Fruit fly (Drosophila melanogaster) whole organism, embryonic: ENCODE measurements around the gene CG15209.

ENCODE experiments used
- ATbp ChIP-seq: fragments of 200-800 bp; sonication (Bioruptor generic); optimal IDR thresholded peaks from 2 replicates; lab custom pipeline; 2017; ENCODE audit warnings: missing biosample characterization, mild to moderate bottlenecking, missing genetic modification characterization, missing genetic modification reagents
- Adf1 ChIP-seq: fragments of 200-800 bp; sonication (Bioruptor generic); IDR thresholded peaks from 2 replicates; pipeline ENCODE4 v1.3.6; 2022; ENCODE audit warnings: missing biosample characterization, missing genetic modification characterization
- Aef1 ChIP-seq: fragments of 200-800 bp; sonication (Bioruptor generic); IDR thresholded peaks from 3 replicates; pipeline ENCODE4 v1.3.6; 2022; ENCODE audit warnings: missing biosample characterization, missing genetic modification characterization
- C15 ChIP-seq: fragments of 200-800 bp; sonication (Bioruptor generic); IDR thresholded peaks from 3 replicates; pipeline ENCODE4 v1.3.6; 2022; ENCODE audit warnings: missing biosample characterization, missing genetic modification characterization
- CG12155 ChIP-seq: fragments of 200-800 bp; sonication (Bioruptor generic); optimal IDR thresholded peaks from 3 replicates; lab custom pipeline; 2016; ENCODE audit warnings: missing biosample characterization, missing genetic modification characterization
- CG13624 ChIP-seq: fragments of 200-800 bp; sonication (Bioruptor generic); optimal IDR thresholded peaks from 2 replicates; lab custom pipeline; 2016; ENCODE audit warnings: missing biosample characterization, missing genetic modification characterization
- CG15601 ChIP-seq: fragments of 200-800 bp; sonication (Bioruptor generic); optimal IDR thresholded peaks from 3 replicates; lab custom pipeline; 2019; ENCODE audit warnings: missing biosample characterization, mild to moderate bottlenecking, missing genetic modification characterization, moderate library complexity
- CG1602 ChIP-seq: fragments of 200-800 bp; sonication (Bioruptor generic); optimal IDR thresholded peaks from 3 replicates; lab custom pipeline; 2016; ENCODE audit warnings: missing biosample characterization, missing genetic modification characterization
- CG1647 ChIP-seq: fragments of 200-800 bp; sonication (Bioruptor generic); optimal IDR thresholded peaks from 3 replicates; lab custom pipeline; 2016; ENCODE audit warnings: missing biosample characterization, missing genetic modification characterization
- CG16863 ChIP-seq: fragments of 200-800 bp; sonication (Bioruptor generic); optimal IDR thresholded peaks from 3 replicates; lab custom pipeline; 2016; ENCODE audit warnings: missing biosample characterization, missing genetic modification characterization
- CG2202 ChIP-seq: fragments of 200-800 bp; sonication (Bioruptor generic); optimal IDR thresholded peaks from 2 replicates; lab custom pipeline; 2018; ENCODE audit warnings: missing biosample characterization, mild to moderate bottlenecking, missing genetic modification characterization
- CG30020 ChIP-seq: fragments of 200-800 bp; optimal IDR thresholded peaks from 2 replicates; lab custom pipeline; 2019; ENCODE audit warnings: missing biosample characterization, mild to moderate bottlenecking, missing genetic modification characterization, moderate library complexity
- CG32767 ChIP-seq: fragments of 200-800 bp; sonication (Bioruptor generic); IDR thresholded peaks from 2 replicates; pipeline ENCODE4 v1.3.6; 2022; ENCODE audit warnings: missing biosample characterization, missing genetic modification characterization
- CG3995 ChIP-seq: fragments of 200-800 bp; sonication (Bioruptor generic); optimal IDR thresholded peaks from 3 replicates; lab custom pipeline; 2016; ENCODE audit warnings: missing biosample characterization, missing genetic modification characterization
- CG6813 ChIP-seq: fragments of 200-800 bp; sonication (Bioruptor generic); optimal IDR thresholded peaks from 2 replicates; lab custom pipeline; 2017; ENCODE audit warnings: missing biosample characterization, missing genetic modification characterization, mild to moderate bottlenecking, moderate library complexity, missing genetic modification reagents
- CG7839 ChIP-seq: fragments of 200-800 bp; sonication (Bioruptor generic); optimal IDR thresholded peaks from 3 replicates; lab custom pipeline; 2018; ENCODE audit warnings: missing biosample characterization, mild to moderate bottlenecking, missing genetic modification characterization, moderate library complexity
- CG7987 ChIP-seq: fragments of 200-800 bp; sonication (Bioruptor generic); optimal IDR thresholded peaks from 2 replicates; lab custom pipeline; 2018; ENCODE audit warnings: missing biosample characterization, mild to moderate bottlenecking, missing genetic modification characterization, moderate library complexity
- GATAe ChIP-seq: fragments of 200-800 bp; sonication (Bioruptor generic); conservative IDR thresholded peaks from 2 replicates; pipeline ENCODE4 v1.3.6; 2022; ENCODE audit warnings: missing biosample characterization, missing genetic modification characterization
- HLHmδ ChIP-seq: fragments of 200-800 bp; sonication (Bioruptor generic); optimal IDR thresholded peaks from 2 replicates; lab custom pipeline; 2018; ENCODE audit warnings: missing biosample characterization, mild to moderate bottlenecking, missing genetic modification characterization, moderate library complexity
- Hr51 ChIP-seq, 2 experiments: fragments of 200-800 bp; sonication (Bioruptor generic); optimal IDR thresholded peaks; 2 replicates in 1 of 2; 3 replicates in 1 of 2; lab custom pipeline; 2016 to 2018; ENCODE audit warnings: missing biosample characterization in 2 of 2, missing genetic modification characterization in 2 of 2, mild to moderate bottlenecking in 1 of 2, moderate library complexity in 1 of 2
- Jarid2 ChIP-seq: fragments of 200-800 bp; sonication (Bioruptor generic); optimal IDR thresholded peaks from 3 replicates; lab custom pipeline; 2017; ENCODE audit warnings: mild to moderate bottlenecking, missing biosample characterization, missing genetic modification reagents, missing genetic modification characterization
- Meics ChIP-seq: fragments of 200-800 bp; sonication (Bioruptor generic); optimal IDR thresholded peaks from 2 replicates; lab custom pipeline; 2017; ENCODE audit warnings: missing biosample characterization, mild to moderate bottlenecking, missing genetic modification characterization
- Ptx1 ChIP-seq: fragments of 200-800 bp; sonication (Bioruptor generic); IDR thresholded peaks from 2 replicates; pipeline ENCODE4 v1.3.6; 2022; ENCODE audit warnings: missing biosample characterization, missing genetic modification characterization
- Ravus ChIP-seq: fragments of 200-800 bp; sonication (Bioruptor generic); IDR thresholded peaks from 2 replicates; pipeline ENCODE4 v1.3.6; 2022; ENCODE audit warnings: missing biosample characterization, missing genetic modification characterization
- Sin3A ChIP-seq: fragments of >200 bp; optimal IDR thresholded peaks from 2 replicates; lab custom pipeline; 2018
- al ChIP-seq: fragments of 200-800 bp; sonication (Bioruptor generic); IDR thresholded peaks from 2 replicates; pipeline ENCODE4 v1.3.6; 2022; ENCODE audit warnings: missing biosample characterization, missing genetic modification characterization
- cas ChIP-seq: fragments of 200-800 bp; sonication (Bioruptor generic); IDR thresholded peaks from 2 replicates; pipeline ENCODE4 v1.3.6; 2022; ENCODE audit warnings: missing biosample characterization, missing genetic modification characterization
- chinmo ChIP-seq: fragments of 200-800 bp; sonication (Bioruptor generic); IDR thresholded peaks from 4 replicates; pipeline ENCODE4 v1.3.6; 2022; ENCODE audit warnings: missing biosample characterization, missing genetic modification characterization; ENCODE audit not compliant: partially characterized antibody
- ewg ChIP-seq: fragments of 200-800 bp; sonication (Bioruptor generic); optimal IDR thresholded peaks from 3 replicates; lab custom pipeline; 2017; ENCODE audit warnings: mild to moderate bottlenecking, missing biosample characterization, missing genetic modification reagents, missing genetic modification characterization
- gce ChIP-seq: fragments of 200-800 bp; sonication (Bioruptor generic); IDR thresholded peaks from 3 replicates; pipeline ENCODE4 v1.3.6; 2022; ENCODE audit warnings: missing biosample characterization, missing genetic modification characterization
- gcm2 ChIP-seq: fragments of 200-800 bp; sonication (Bioruptor generic); optimal IDR thresholded peaks from 2 replicates; lab custom pipeline; 2016; ENCODE audit warnings: missing biosample characterization, missing genetic modification characterization
- grau ChIP-seq: fragments of 200-800 bp; optimal IDR thresholded peaks from 3 replicates; lab custom pipeline; 2019; ENCODE audit warnings: missing biosample characterization, mild to moderate bottlenecking, missing genetic modification characterization, moderate library complexity
- grn ChIP-seq: fragments of 200-800 bp; sonication (Bioruptor generic); optimal IDR thresholded peaks from 3 replicates; lab custom pipeline; 2017; ENCODE audit warnings: missing biosample characterization, missing genetic modification characterization
- h ChIP-seq: fragments of >200 bp; optimal IDR thresholded peaks from 2 replicates; lab custom pipeline; 2017
- ham ChIP-seq: fragments of 200-800 bp; sonication (Bioruptor generic); IDR thresholded peaks from 2 replicates; pipeline ENCODE4 v1.3.6; 2022; ENCODE audit warnings: missing biosample characterization, missing genetic modification characterization
- lola ChIP-seq, 3 experiments: fragments of >200 bp in 2 of 3; fragments of 200-800 bp in 1 of 3; sonication (Bioruptor generic) in 1 of 3; optimal IDR thresholded peaks; 2 replicates each; lab custom pipeline; 2017 to 2019; ENCODE audit warnings: missing biosample characterization in 3 of 3, missing genetic modification characterization in 3 of 3, mild to moderate bottlenecking in 1 of 3, moderate library complexity in 1 of 3
- mld ChIP-seq: fragments of 200-800 bp; sonication (Bioruptor generic); IDR thresholded peaks from 3 replicates; pipeline ENCODE4 v1.3.6; 2022; ENCODE audit warnings: missing biosample characterization, missing genetic modification characterization; ENCODE audit not compliant: partially characterized antibody
- nau ChIP-seq: fragments of 200-800 bp; sonication (Bioruptor generic); optimal IDR thresholded peaks from 3 replicates; lab custom pipeline; 2017; ENCODE audit warnings: missing biosample characterization, mild to moderate bottlenecking, missing genetic modification characterization, missing genetic modification reagents
- ro ChIP-seq: fragments of 200-800 bp; sonication (Bioruptor generic); IDR thresholded peaks from 2 replicates; pipeline ENCODE4 v1.3.6; 2022; ENCODE audit warnings: missing biosample characterization, missing genetic modification characterization
- row ChIP-seq: fragments of 200-800 bp; sonication (Bioruptor generic); IDR thresholded peaks from 3 replicates; pipeline ENCODE4 v1.3.6; 2022; ENCODE audit warnings: missing biosample characterization, missing genetic modification characterization
- scrt ChIP-seq: fragments of 200-800 bp; sonication (Bioruptor generic); optimal IDR thresholded peaks from 2 replicates; lab custom pipeline; 2018; ENCODE audit warnings: missing biosample characterization, mild to moderate bottlenecking, missing genetic modification characterization, moderate library complexity
- sd ChIP-seq: fragments of 200-800 bp; sonication (Bioruptor generic); optimal IDR thresholded peaks from 3 replicates; lab custom pipeline; 2018; ENCODE audit warnings: missing biosample characterization, mild to moderate bottlenecking, missing genetic modification characterization, moderate library complexity
- sr ChIP-seq: fragments of 200-800 bp; sonication (Bioruptor generic); IDR thresholded peaks from 3 replicates; pipeline ENCODE4 v1.3.6; 2022; ENCODE audit warnings: missing biosample characterization, missing genetic modification characterization
- tgo ChIP-seq: fragments of 200-800 bp; sonication (Bioruptor generic); IDR thresholded peaks from 3 replicates; pipeline ENCODE4 v1.3.6; 2022; ENCODE audit warnings: missing biosample characterization, missing genetic modification characterization
- tup ChIP-seq: fragments of 200-800 bp; sonication (Bioruptor generic); optimal IDR thresholded peaks from 2 replicates; lab custom pipeline; 2016; ENCODE audit warnings: missing biosample characterization, mild to moderate bottlenecking, missing genetic modification characterization, moderate library complexity
- unpg ChIP-seq: fragments of 200-800 bp; sonication (Bioruptor generic); optimal IDR thresholded peaks from 3 replicates; lab custom pipeline; 2018; ENCODE audit warnings: missing biosample characterization, mild to moderate bottlenecking, missing genetic modification characterization, moderate library complexity
- wdn ChIP-seq: fragments of 200-800 bp; sonication (Bioruptor generic); IDR thresholded peaks from 2 replicates; pipeline ENCODE4 v1.3.6; 2022; ENCODE audit warnings: missing biosample characterization, missing genetic modification characterization
- wek ChIP-seq: fragments of 200-800 bp; sonication (Bioruptor generic); optimal IDR thresholded peaks from 3 replicates; lab custom pipeline; 2018; ENCODE audit warnings: missing biosample characterization, mild to moderate bottlenecking, missing genetic modification characterization, moderate library complexity
- zen2 ChIP-seq: fragments of 200-800 bp; sonication (Bioruptor generic); IDR thresholded peaks from 3 replicates; pipeline ENCODE4 v1.3.6; 2022; ENCODE audit warnings: missing biosample characterization, missing genetic modification characterization; ENCODE audit not compliant: partially characterized antibody

Gene CG15209

DNA sequence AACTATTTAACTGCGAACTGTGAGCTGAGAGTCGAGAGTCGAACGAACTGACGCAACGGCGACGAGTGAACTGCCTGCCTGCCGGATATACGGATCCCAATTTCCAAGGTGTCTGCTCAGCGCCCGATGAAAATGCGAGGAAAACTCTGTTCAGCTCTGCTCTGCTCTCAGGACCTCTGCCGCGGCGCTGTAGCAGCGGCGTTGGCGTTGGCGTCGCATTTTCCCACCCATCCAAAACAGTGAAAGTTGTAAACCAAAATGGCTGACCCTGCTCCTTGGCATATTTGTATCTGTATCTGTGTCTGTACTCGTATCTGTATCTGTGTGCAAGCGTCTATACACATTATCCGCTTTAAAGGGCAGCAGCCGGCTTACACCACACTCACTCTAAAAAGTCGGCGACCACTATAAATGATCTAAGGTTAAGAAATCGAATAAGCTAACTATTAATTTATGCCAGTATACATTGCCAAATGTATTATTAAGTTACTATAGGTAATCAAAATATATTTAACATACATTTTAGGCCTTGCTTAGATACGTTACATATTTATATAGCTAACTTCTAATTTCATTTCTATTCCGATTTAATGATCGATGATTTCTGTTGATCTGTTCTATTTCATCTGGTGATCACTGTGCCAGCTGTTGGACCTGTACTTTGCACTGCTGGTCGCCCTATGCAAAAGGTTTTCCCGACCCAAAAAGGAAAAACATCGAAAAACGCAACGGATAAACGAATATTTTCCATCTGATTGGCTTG is 19.1 kb upstream of the CG15209 start (continued):
- peak; percentile 46; the same call in 1 of the 2 replicates for TF ChIP-seq Ptx1
- peak; percentile 68 for TF ChIP-seq scrt
- TF ChIP-seq al (GFP tag; lab: Robert Waterston, UW) = no peak
- TF ChIP-seq CG1647 (GFP tag; lab: Kevin White, UChicago) = no peak
- peak; percentile 33 for TF ChIP-seq CG12155
- no peak for TF ChIP-seq CG3995
- peak; percentile 2 for TF ChIP-seq wek (GFP tag; lab: Kevin White, UChicago)
- TF ChIP-seq ham (GFP tag; lab: Robert Waterston, UW) = no peak
- peak; percentile 48 for TF ChIP-seq ewg (GFP tag; lab: Kevin White, UChicago)
- TF ChIP-seq sr = no peak
- no peak for TF ChIP-seq CG7987 (GFP tag; lab: Kevin White, UChicago)
- TF ChIP-seq h = no peak
- peak; percentile 33 for TF ChIP-seq CG6813
- TF ChIP-seq CG15601 = peak; percentile 62
- no peak for TF ChIP-seq HLHmδ
- no peak for TF ChIP-seq ro
- no peak for TF ChIP-seq CG13624 (GFP tag; lab: Kevin White, UChicago)
- peak; percentile 57 for TF ChIP-seq ATbp (GFP tag; lab: Kevin White, UChicago)
- TF ChIP-seq tgo (GFP tag; lab: Robert Waterston, UW) = peak; percentile 38; the same call in 2 of the 3 replicates
- TF ChIP-seq gce = no peak
- no peak for TF ChIP-seq Ravus
- no peak for TF ChIP-seq wdn (GFP tag; lab: Robert Waterston, UW)
- TF ChIP-seq nau = peak; percentile 29
- TF ChIP-seq sd (tag; lab: Kevin White, UChicago) = peak; percentile 18
- peak; percentile 76 for TF ChIP-seq row (GFP tag; lab: Robert Waterston, UW)
- TF ChIP-seq unpg = peak; percentile 73
- TF ChIP-seq zen2 = no peak
- no peak for TF ChIP-seq cas (GFP tag; lab: Robert Waterston, UW)
- peak; percentile 36 for TF ChIP-seq CG16863
- TF ChIP-seq CG1602 = peak; percentile 51
- TF ChIP-seq Aef1 (GFP tag; lab: Robert Waterston, UW) = no peak
- TF ChIP-seq mld (GFP tag; lab: Robert Waterston, UW) = no peak
- peak; percentile 89 for TF ChIP-seq Adf1 (GFP tag; lab: Robert Waterston, UW)
- 0 out of 2 replicates have a peak, but pooled peaks have one; percentile 52 for TF ChIP-seq CG32767
- peak; percentile 27 for TF ChIP-seq Jarid2 (GFP tag; lab: Kevin White, UChicago)
- TF ChIP-seq chinmo = no peak
- peak in 1 of 3 experiments; percentile 93 for TF ChIP-seq lola (GFP tag; optimal IDR thresholded peaks at IDR 0.05; lab: Kevin White, UChicago)
- no peak for TF ChIP-seq C15 (GFP tag; lab: Robert Waterston, UW)
- peak; percentile 70 for TF ChIP-seq Meics
- TF ChIP-seq GATAe (GFP tag; lab: Robert Waterston, UW) = no peak
- TF ChIP-seq grn (GFP tag; lab: Kevin White, UChicago) = no peak
- peak; percentile 76 for TF ChIP-seq CG7839 (tag; lab: Kevin White, UChicago)
- TF ChIP-seq Hr51 (GFP tag; optimal IDR thresholded peaks at IDR 0.05; lab: Kevin White, UChicago) = peak; percentile 48 to 71
- peak; percentile 39 for TF ChIP-seq CG2202 (tag; lab: Kevin White, UChicago)
- TF ChIP-seq gcm2 (GFP tag; lab: Kevin White, UChicago) = no peak
- TF ChIP-seq Sin3A (lab: Kevin White, UChicago) = no peak
- TF ChIP-seq tup (GFP tag; lab: Kevin White, UChicago) = no peak
- TF ChIP-seq grau (tag; lab: Kevin White, UChicago) = peak; percentile 96
- peak; percentile 11 for TF ChIP-seq CG30020 (tag; lab: Kevin White, UChicago)
